Worm (Caenorhabditis elegans): ENCODE results near the gene K07B1.7.

Gene K07B1.7

DNA sequence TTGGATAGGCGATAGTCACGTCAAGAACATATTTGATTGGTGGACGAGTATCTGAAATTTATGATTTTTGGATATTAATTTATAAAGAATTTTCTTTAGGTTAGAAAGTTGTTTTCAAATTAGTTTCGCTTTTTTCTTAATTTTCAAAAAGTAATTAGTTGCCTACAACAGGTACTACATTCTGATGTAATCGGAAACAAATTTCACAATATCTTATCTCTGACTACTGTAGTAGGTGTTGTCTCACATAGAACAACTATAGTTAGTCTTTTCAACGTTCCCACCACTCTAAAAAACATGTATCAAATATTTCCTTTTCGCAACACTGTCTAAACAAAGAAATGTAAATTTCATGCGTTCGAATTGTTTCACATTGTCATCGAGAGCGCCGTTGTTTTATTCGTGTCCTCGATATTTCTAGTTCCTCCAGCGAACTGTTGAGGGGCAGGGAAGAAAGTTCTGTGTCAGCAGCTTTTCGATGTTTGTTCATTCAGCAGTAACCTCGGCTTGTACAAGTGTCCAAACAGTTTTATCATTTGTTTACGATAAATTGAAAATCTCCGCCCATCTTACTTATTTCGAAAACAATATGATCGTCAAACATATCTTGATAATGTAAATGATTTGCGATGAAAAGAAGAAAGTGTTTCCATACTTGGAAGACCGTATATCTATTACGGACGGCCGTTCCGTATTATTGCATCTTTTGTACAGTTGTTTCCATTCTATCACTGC lies 17.4 kb downstream of the K07B1.7 start:
- TF ChIP-seq ceh-16 (tag; optimal IDR thresholded peaks at IDR 0.05): no peak
- no peak for TF ChIP-seq lin-13 (GFP tag; optimal IDR thresholded peaks at IDR 0.05)
- TF ChIP-seq unc-55 (GFP tag; optimal IDR thresholded peaks at IDR 0.05): no peak
- no peak for TF ChIP-seq nhr-11 (tag; optimal IDR thresholded peaks at IDR 0.05)
- no peak for TF ChIP-seq ceh-82 (tag; optimal IDR thresholded peaks at IDR 0.05)
- no peak for TF ChIP-seq lsy-2 (tag; optimal IDR thresholded peaks at IDR 0.05)
- no peak for TF ChIP-seq mab-5 (tag; optimal IDR thresholded peaks at IDR 0.05)
- TF ChIP-seq mbf-1 (tag; optimal IDR thresholded peaks at IDR 0.05): no peak
- TF ChIP-seq ztf-4 (tag; optimal IDR thresholded peaks at IDR 0.05): no peak
- TF ChIP-seq R02D3.7 (tag; optimal IDR thresholded peaks at IDR 0.05): no peak
- no peak for TF ChIP-seq blmp-1 (tag; optimal IDR thresholded peaks at IDR 0.05; ENCODE audit: insufficient read depth)
- TF ChIP-seq mdl-1 (tag; optimal IDR thresholded peaks at IDR 0.05): no peak
- TF ChIP-seq nhr-77 (tag; optimal IDR thresholded peaks at IDR 0.05): no peak
- TF ChIP-seq snpc-4 (tag; optimal IDR thresholded peaks at IDR 0.05): no peak
- TF ChIP-seq nhr-6 (tag; optimal IDR thresholded peaks at IDR 0.05): no peak
- TF ChIP-seq unc-62 (GFP tag; optimal IDR thresholded peaks at IDR 0.05): no peak

DNA sequence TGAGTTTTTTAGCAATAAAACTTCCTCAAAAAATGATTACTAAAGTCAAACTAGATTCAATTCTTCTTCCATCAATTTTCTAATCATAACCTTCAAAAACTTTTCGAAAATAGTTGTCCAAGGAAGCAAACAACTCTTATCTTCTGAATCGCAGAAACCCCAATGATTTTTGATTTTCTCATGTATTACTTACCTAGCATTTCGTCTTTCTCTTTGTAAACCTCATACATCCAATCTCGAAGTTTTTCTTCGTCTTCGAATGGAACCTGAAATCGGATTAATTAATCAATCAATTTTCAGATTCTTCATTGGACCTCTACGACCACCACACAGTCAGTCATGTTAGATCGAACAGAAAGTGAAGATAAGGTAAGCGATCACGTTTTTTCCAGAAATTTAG lies 18.1 kb downstream of the K07B1.7 start, which contains the start of gene K07B1.4:
Gene K07B1.4, plus strand, starts transcription at position 301 of the 400 bp plus-strand sequence.
- no peak for TF ChIP-seq unc-55 (GFP tag; optimal IDR thresholded peaks at IDR 0.05)
- no peak for TF ChIP-seq sma-9 (GFP tag; optimal IDR thresholded peaks at IDR 0.05)
- TF ChIP-seq sma-9 (tag; optimal IDR thresholded peaks at IDR 0.05): no peak
- TF ChIP-seq mbf-1 (tag; optimal IDR thresholded peaks at IDR 0.05): no peak
- TF ChIP-seq lin-39 (tag; optimal IDR thresholded peaks at IDR 0.05): no peak
- no peak for TF ChIP-seq lsy-2 (tag; optimal IDR thresholded peaks at IDR 0.05)
- no peak for TF ChIP-seq nhr-129 (tag; optimal IDR thresholded peaks at IDR 0.05)
- TF ChIP-seq peb-1 (tag; optimal IDR thresholded peaks at IDR 0.05): no peak

- TF ChIP-seq skn-1 (tag; optimal IDR thresholded peaks at IDR 0.05) (no peak), mab-5 (tag; optimal IDR thresholded peaks at IDR 0.05) (no peak), Y55F3AM.14 (GFP tag; optimal IDR thresholded peaks at IDR 0.05) (no peak), lsy-2 (tag; optimal IDR thresholded peaks at IDR 0.05) (peak in 1 of 2 experiments; percentile 27), elt-1 (tag; optimal IDR thresholded peaks at IDR 0.05) (no peak), ztf-11 (tag; optimal IDR thresholded peaks at IDR 0.05) (no peak), nhr-21 (tag; optimal IDR thresholded peaks at IDR 0.05) (peak; percentile 63), blmp-1 (tag; optimal IDR thresholded peaks at IDR 0.05; ENCODE audit: insufficient read depth) (peak; percentile 48), nhr-237 (tag; optimal IDR thresholded peaks at IDR 0.05) (no peak), nhr-77 (tag; optimal IDR thresholded peaks at IDR 0.05) (no peak), snpc-4 (tag; optimal IDR thresholded peaks at IDR 0.05) (no peak), aly-2 (tag; optimal IDR thresholded peaks at IDR 0.05) (no peak), nhr-10 (tag; optimal IDR thresholded peaks at IDR 0.05) (no peak), nhr-12 (tag; optimal IDR thresholded peaks at IDR 0.05) (no peak), lin-39 (tag; optimal IDR thresholded peaks at IDR 0.05) (no peak), egl-27 (tag; optimal IDR thresholded peaks at IDR 0.05) (peak; percentile 45), zag-1 (tag; optimal IDR thresholded peaks at IDR 0.05) (no peak), ama-1 (optimal IDR thresholded peaks at IDR 0.05) (no peak), ztf-4 (tag; optimal IDR thresholded peaks at IDR 0.05) (no peak), unc-39 (tag; optimal IDR thresholded peaks at IDR 0.05) (no peak), nhr-23 (tag; optimal IDR thresholded peaks at IDR 0.05) (no peak), nhr-6 (tag; optimal IDR thresholded peaks at IDR 0.05) (no peak), unc-55 (GFP tag; optimal IDR thresholded peaks at IDR 0.05) (no peak), fos-1 (tag; optimal IDR thresholded peaks at IDR 0.05) (peak; percentile 59), lin-11 (tag; optimal IDR thresholded peaks at IDR 0.05) (no peak), mbf-1 (tag; optimal IDR thresholded peaks at IDR 0.05) (no peak), sem-4 (tag; optimal IDR thresholded peaks at IDR 0.05) (no peak), ZK546.5 (tag; optimal IDR thresholded peaks at IDR 0.05) (no peak), gmeb-1 (tag; optimal IDR thresholded peaks at IDR 0.05) (peak; percentile 19), alr-1 (tag; optimal IDR thresholded peaks at IDR 0.05) (no peak), sma-9 (GFP tag; optimal IDR thresholded peaks at IDR 0.05) (peak; percentile 68), sma-9 (tag; optimal IDR thresholded peaks at IDR 0.05) (no peak), sma-3 (GFP tag; optimal IDR thresholded peaks at IDR 0.05) (peak; percentile 8), nhr-11 (tag; optimal IDR thresholded peaks at IDR 0.05) (no peak), peb-1 (tag; optimal IDR thresholded peaks at IDR 0.05) (no peak), ztf-1 (GFP tag; conservative IDR thresholded peaks at IDR 0.05) (no peak), crh-2 (tag; optimal IDR thresholded peaks at IDR 0.05) (no peak), elt-3 (tag; optimal IDR thresholded peaks at IDR 0.05) (no peak), C34F6.9 (tag; optimal IDR thresholded peaks at IDR 0.05) (no peak), R02D3.7 (tag; optimal IDR thresholded peaks at IDR 0.05) (no peak), mdl-1 (tag; optimal IDR thresholded peaks at IDR 0.05) (no peak), ceh-82 (tag; optimal IDR thresholded peaks at IDR 0.05) (no peak), ceh-16 (tag; optimal IDR thresholded peaks at IDR 0.05) (no peak), dmd-4 (tag; optimal IDR thresholded peaks at IDR 0.05) (no peak), lin-13 (GFP tag; optimal IDR thresholded peaks at IDR 0.05) (no peak)
Observed at ce11 chrV:9327691-9328090, 19.1 kb downstream of the K07B1.7 start.
